Fruit fly (Drosophila melanogaster) whole organism, embryonic: ENCODE measurements around the gene vari.

Experiments used
- B-H2 ChIP-seq: fragments of 200-800 bp; sonication (Bioruptor generic); optimal IDR thresholded peaks from 2 replicates; lab custom pipeline; 2018; ENCODE audit warnings: missing biosample characterization, mild to moderate bottlenecking, missing genetic modification characterization
- BEAF-32 ChIP-seq: fragments of 200-800 bp; sonication (Bioruptor generic); optimal IDR thresholded peaks from 3 replicates; lab custom pipeline; 2017; ENCODE audit warnings: missing biosample characterization, missing genetic modification characterization, mild to moderate bottlenecking, moderate library complexity, missing genetic modification reagents
- Blimp-1 ChIP-seq: fragments of 200-800 bp; sonication (Bioruptor generic); optimal IDR thresholded peaks from 3 replicates; lab custom pipeline; 2018; ENCODE audit warnings: missing biosample characterization, missing genetic modification characterization, mild to moderate bottlenecking, moderate library complexity, missing genetic modification reagents
- CG10209 ChIP-seq: fragments of 200-800 bp; sonication (Bioruptor generic); optimal IDR thresholded peaks from 3 replicates; lab custom pipeline; 2017; ENCODE audit warnings: missing biosample characterization, mild to moderate bottlenecking, missing genetic modification characterization, missing genetic modification reagents
- CG11560 ChIP-seq: fragments of 200-800 bp; sonication (Bioruptor generic); IDR thresholded peaks from 3 replicates; pipeline ENCODE4 v1.3.6; 2022; ENCODE audit warnings: missing biosample characterization, missing genetic modification characterization
- CG11696 ChIP-seq: fragments of 200-800 bp; sonication (Bioruptor generic); IDR thresholded peaks from 2 replicates; pipeline ENCODE4 v1.3.6; 2022; ENCODE audit warnings: missing biosample characterization, missing genetic modification characterization
- CG11723 ChIP-seq: fragments of 200-800 bp; sonication (Bioruptor generic); optimal IDR thresholded peaks from 2 replicates; lab custom pipeline; 2017; ENCODE audit warnings: missing biosample characterization, mild to moderate bottlenecking, missing genetic modification characterization
- CG13296 ChIP-seq: fragments of 200-800 bp; sonication (Bioruptor generic); optimal IDR thresholded peaks from 3 replicates; lab custom pipeline; 2018; ENCODE audit warnings: missing biosample characterization, mild to moderate bottlenecking, missing genetic modification characterization
- CG13775 ChIP-seq: fragments of 200-800 bp; sonication (Bioruptor generic); optimal IDR thresholded peaks from 3 replicates; lab custom pipeline; 2017; ENCODE audit warnings: missing biosample characterization, mild to moderate bottlenecking, missing genetic modification characterization
- CG15269 ChIP-seq: fragments of 200-800 bp; sonication (Bioruptor generic); optimal IDR thresholded peaks from 2 replicates; lab custom pipeline; 2018; ENCODE audit warnings: missing biosample characterization, mild to moderate bottlenecking, missing genetic modification characterization, moderate library complexity
- CG1529 ChIP-seq: fragments of 200-800 bp; sonication (Bioruptor generic); optimal IDR thresholded peaks from 3 replicates; lab custom pipeline; 2018; ENCODE audit warnings: missing biosample characterization, missing genetic modification characterization
- CG1603 ChIP-seq: fragments of 200-800 bp; sonication (Bioruptor generic); optimal IDR thresholded peaks from 2 replicates; lab custom pipeline; 2019; ENCODE audit warnings: missing biosample characterization, mild to moderate bottlenecking, missing genetic modification characterization, moderate library complexity
- CG2712 ChIP-seq: fragments of 200-800 bp; optimal IDR thresholded peaks from 3 replicates; lab custom pipeline; 2019; ENCODE audit warnings: missing biosample characterization, mild to moderate bottlenecking, missing genetic modification characterization, moderate library complexity
- CG31365 ChIP-seq: fragments of 200-800 bp; sonication (Bioruptor generic); optimal IDR thresholded peaks from 2 replicates; lab custom pipeline; 2018; ENCODE audit warnings: missing biosample characterization, mild to moderate bottlenecking, missing genetic modification characterization
- CG32532 ChIP-seq: fragments of 200-800 bp; sonication (Bioruptor generic); IDR thresholded peaks from 2 replicates; pipeline ENCODE4 v1.3.6; 2022; ENCODE audit warnings: missing biosample characterization, missing genetic modification characterization
- CG3281 ChIP-seq: fragments of 200-800 bp; sonication (Bioruptor generic); optimal IDR thresholded peaks from 3 replicates; lab custom pipeline; 2017; ENCODE audit warnings: missing biosample characterization, mild to moderate bottlenecking, missing genetic modification characterization
- CG4424 ChIP-seq: fragments of 200-800 bp; sonication (Bioruptor generic); optimal IDR thresholded peaks from 3 replicates; lab custom pipeline; 2016; ENCODE audit warnings: missing biosample characterization, missing genetic modification characterization
- CG6254 ChIP-seq: fragments of 200-800 bp; sonication (Bioruptor generic); optimal IDR thresholded peaks from 3 replicates; lab custom pipeline; 2017; ENCODE audit warnings: mild to moderate bottlenecking, missing biosample characterization, missing genetic modification reagents, missing genetic modification characterization
- CG9215 ChIP-seq: fragments of 200-800 bp; sonication (Bioruptor generic); IDR thresholded peaks from 2 replicates; pipeline ENCODE4 v1.3.6; 2022; ENCODE audit warnings: missing biosample characterization, missing genetic modification characterization
- CHES-1-like ChIP-seq: fragments of 200-800 bp; sonication (Bioruptor generic); optimal IDR thresholded peaks from 2 replicates; lab custom pipeline; 2016; ENCODE audit warnings: missing biosample characterization, missing genetic modification characterization
- CTCF ChIP-seq: fragments of 200-800 bp; sonication (Bioruptor generic); optimal IDR thresholded peaks from 2 replicates; lab custom pipeline; 2017; ENCODE audit warnings: missing biosample characterization, mild to moderate bottlenecking, missing genetic modification characterization, moderate library complexity
- Chrac-16 ChIP-seq: fragments of 200-800 bp; sonication (Bioruptor generic); optimal IDR thresholded peaks from 3 replicates; lab custom pipeline; 2016; ENCODE audit warnings: missing biosample characterization, missing genetic modification characterization
- CoRest ChIP-seq: fragments of 200-800 bp; sonication (Bioruptor generic); optimal IDR thresholded peaks from 3 replicates; lab custom pipeline; 2018; ENCODE audit warnings: missing biosample characterization, mild to moderate bottlenecking, missing genetic modification characterization, moderate library complexity
- Deaf1 ChIP-seq: fragments of 200-800 bp; optimal IDR thresholded peaks from 3 replicates; lab custom pipeline; 2019; ENCODE audit warnings: missing biosample characterization, mild to moderate bottlenecking, missing genetic modification characterization, moderate library complexity
- Dref ChIP-seq: fragments of 200-800 bp; sonication (Bioruptor generic); IDR thresholded peaks from 2 replicates; pipeline ENCODE4 v1.3.6; 2022; ENCODE audit warnings: missing biosample characterization, missing genetic modification characterization
- Ets97D ChIP-seq: fragments of 200-800 bp; sonication (Bioruptor generic); optimal IDR thresholded peaks from 3 replicates; lab custom pipeline; 2016; ENCODE audit warnings: missing biosample characterization, missing genetic modification characterization
- Gsc ChIP-seq: fragments of 200-800 bp; sonication (Bioruptor generic); IDR thresholded peaks from 2 replicates; pipeline ENCODE4 v1.3.6; 2022; ENCODE audit warnings: missing biosample characterization, missing genetic modification characterization
- Gug ChIP-seq: fragments of 200-800 bp; sonication (Bioruptor generic); IDR thresholded peaks from 4 replicates; pipeline ENCODE4 v1.3.6; 2022; ENCODE audit warnings: missing biosample characterization, missing genetic modification characterization
- H2.0 ChIP-seq: fragments of 200-800 bp; sonication (Bioruptor generic); IDR thresholded peaks from 2 replicates; pipeline ENCODE4 v1.3.6; 2022; ENCODE audit warnings: missing biosample characterization, missing genetic modification characterization
- HHEX ChIP-seq: fragments of 200-800 bp; sonication (Bioruptor generic); optimal IDR thresholded peaks from 3 replicates; lab custom pipeline; 2017; ENCODE audit warnings: missing biosample characterization, mild to moderate bottlenecking, missing genetic modification characterization, missing genetic modification reagents
- Lpt ChIP-seq: fragments of >200 bp; optimal IDR thresholded peaks from 2 replicates; lab custom pipeline; 2018; ENCODE audit warnings: missing biosample characterization, missing genetic modification characterization
- Mad ChIP-seq: fragments of 200-800 bp; sonication (Bioruptor generic); optimal IDR thresholded peaks from 2 replicates; lab custom pipeline; 2016; ENCODE audit warnings: missing biosample characterization, missing genetic modification characterization
- Meics ChIP-seq: fragments of 200-800 bp; sonication (Bioruptor generic); optimal IDR thresholded peaks from 2 replicates; lab custom pipeline; 2017; ENCODE audit warnings: missing biosample characterization, mild to moderate bottlenecking, missing genetic modification characterization
- Mes4 ChIP-seq: fragments of 200-800 bp; sonication (Bioruptor generic); optimal IDR thresholded peaks from 2 replicates; lab custom pipeline; 2016; ENCODE audit warnings: missing biosample characterization, missing genetic modification characterization
- Poxn ChIP-seq: fragments of 200-800 bp; sonication (Bioruptor generic); IDR thresholded peaks from 2 replicates; pipeline ENCODE4 v1.3.6; 2022; ENCODE audit warnings: missing biosample characterization, missing genetic modification characterization
- Sry-δ ChIP-seq: fragments of 200-800 bp; sonication (Bioruptor generic); optimal IDR thresholded peaks from 2 replicates; lab custom pipeline; 2016; ENCODE audit warnings: missing biosample characterization, missing genetic modification characterization
- TFAM ChIP-seq: fragments of 200-800 bp; sonication (Bioruptor generic); optimal IDR thresholded peaks from 2 replicates; lab custom pipeline; 2017; ENCODE audit warnings: missing biosample characterization, missing genetic modification characterization, inconsistent platforms
- aop ChIP-seq: fragments of 200-800 bp; sonication (Bioruptor generic); IDR thresholded peaks from 2 replicates; pipeline ENCODE4 v1.3.6; 2022; ENCODE audit warnings: missing biosample characterization, missing genetic modification characterization
- ash1 ChIP-seq: fragments of 200-800 bp; sonication (Bioruptor generic); optimal IDR thresholded peaks from 2 replicates; lab custom pipeline; 2018; ENCODE audit warnings: missing biosample characterization, mild to moderate bottlenecking, missing genetic modification characterization
- caup ChIP-seq: fragments of 200-800 bp; sonication (Bioruptor generic); optimal IDR thresholded peaks from 3 replicates; lab custom pipeline; 2017; ENCODE audit warnings: missing biosample characterization, mild to moderate bottlenecking, missing genetic modification characterization, moderate library complexity; ENCODE audit not compliant: severe bottlenecking
- corto ChIP-seq: fragments of 200-800 bp; sonication (Bioruptor generic); optimal IDR thresholded peaks from 2 replicates; lab custom pipeline; 2016; ENCODE audit warnings: missing biosample characterization, mild to moderate bottlenecking, missing genetic modification characterization, moderate library complexity
- da ChIP-seq: fragments of 200-800 bp; sonication (Bioruptor generic); optimal IDR thresholded peaks from 2 replicates; lab custom pipeline; 2016; ENCODE audit warnings: missing biosample characterization, missing genetic modification characterization
- fd102C ChIP-seq: fragments of 200-800 bp; sonication (Bioruptor generic); optimal IDR thresholded peaks from 2 replicates; lab custom pipeline; 2018; ENCODE audit warnings: missing biosample characterization, mild to moderate bottlenecking, missing genetic modification characterization, moderate library complexity
- gcm ChIP-seq: fragments of 200-800 bp; sonication (Bioruptor generic); optimal IDR thresholded peaks from 2 replicates; lab custom pipeline; 2019; ENCODE audit warnings: missing biosample characterization, mild to moderate bottlenecking, missing genetic modification characterization, moderate library complexity
- lilli ChIP-seq: fragments of 200-800 bp; sonication (Bioruptor generic); optimal IDR thresholded peaks from 3 replicates; lab custom pipeline; 2016; ENCODE audit warnings: missing biosample characterization, missing genetic modification characterization
- luna ChIP-seq: fragments of 200-800 bp; sonication (Bioruptor generic); optimal IDR thresholded peaks from 2 replicates; lab custom pipeline; 2016; ENCODE audit warnings: missing biosample characterization, missing genetic modification characterization
- maf-S ChIP-seq: fragments of 200-800 bp; sonication (Bioruptor generic); optimal IDR thresholded peaks from 2 replicates; lab custom pipeline; 2016; ENCODE audit warnings: missing biosample characterization, missing genetic modification characterization
- otp ChIP-seq: fragments of 200-800 bp; sonication (Bioruptor generic); IDR thresholded peaks from 3 replicates; pipeline ENCODE4, ENCODE4 v1.3.6; 2022; ENCODE audit warnings: missing biosample characterization, missing genetic modification characterization
- phol ChIP-seq: fragments of 200-800 bp; sonication (Bioruptor generic); optimal IDR thresholded peaks from 3 replicates; lab custom pipeline; 2018; ENCODE audit warnings: missing biosample characterization, mild to moderate bottlenecking, missing genetic modification characterization, moderate library complexity
- repo ChIP-seq: fragments of 200-800 bp; sonication (Bioruptor generic); optimal IDR thresholded peaks from 2 replicates; lab custom pipeline; 2016; ENCODE audit warnings: missing biosample characterization, missing genetic modification characterization
- tgo ChIP-seq: fragments of 200-800 bp; sonication (Bioruptor generic); IDR thresholded peaks from 3 replicates; pipeline ENCODE4 v1.3.6; 2022; ENCODE audit warnings: missing biosample characterization, missing genetic modification characterization
- tio ChIP-seq: fragments of 200-800 bp; sonication (Bioruptor generic); optimal IDR thresholded peaks from 2 replicates; lab custom pipeline; 2017; ENCODE audit warnings: missing biosample characterization, missing genetic modification characterization, inconsistent platforms
- zfh1 ChIP-seq: fragments of 200-800 bp; sonication (Bioruptor generic); IDR thresholded peaks from 3 replicates; pipeline ENCODE4 v1.3.6; 2022; ENCODE audit warnings: missing biosample characterization, missing genetic modification characterization

The vari gene

DNA sequence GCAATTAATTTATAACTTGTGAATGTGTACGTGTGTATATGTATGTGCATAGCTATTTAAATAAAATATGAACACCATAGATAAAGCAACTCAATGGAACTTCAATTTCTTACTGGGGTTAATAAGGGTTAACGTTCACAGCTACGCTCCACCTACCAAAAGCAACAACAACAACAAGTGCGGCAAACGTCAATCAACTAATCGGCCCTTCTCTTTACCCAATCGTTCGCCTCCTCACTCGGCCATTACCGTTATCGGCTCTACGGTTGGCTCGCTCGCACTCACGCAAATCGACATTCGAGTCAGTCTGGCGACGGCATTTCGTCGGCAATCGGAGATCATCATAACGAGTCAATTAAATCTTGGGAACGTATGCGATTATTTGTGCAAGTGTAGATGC lies 13.8 kb downstream of the vari start (continued):
- no peak for TF ChIP-seq Mes4 (GFP tag; lab: Kevin White, UChicago)
- no peak for TF ChIP-seq H2.0 (GFP tag; lab: Robert Waterston, UW)
- TF ChIP-seq TFAM (GFP tag; lab: Kevin White, UChicago): no peak
- TF ChIP-seq CG3281: no peak
- no peak for TF ChIP-seq CG10209 (GFP tag; lab: Kevin White, UChicago)
- TF ChIP-seq BEAF-32 (GFP tag; lab: Kevin White, UChicago): no peak
- no peak for TF ChIP-seq lilli (GFP tag; lab: Kevin White, UChicago)
- peak; percentile 35 for TF ChIP-seq gcm
- no peak for TF ChIP-seq CG31365 (tag; lab: Kevin White, UChicago)
- no peak for TF ChIP-seq CG11723 (GFP tag; lab: Kevin White, UChicago)
- TF ChIP-seq luna (GFP tag; lab: Kevin White, UChicago): no peak
- TF ChIP-seq repo (GFP tag; lab: Kevin White, UChicago): no peak
- no peak for TF ChIP-seq otp
- no peak for TF ChIP-seq Dref (GFP tag; lab: Robert Waterston, UW)
- no peak for TF ChIP-seq Gug (GFP tag; lab: Robert Waterston, UW)
- TF ChIP-seq CG11560 (tag; lab: Robert Waterston, UW): no peak
- no peak for TF ChIP-seq tgo (GFP tag; lab: Robert Waterston, UW)
- TF ChIP-seq CG32532 (GFP tag; lab: Robert Waterston, UW): no peak
- TF ChIP-seq Gsc: no peak
- TF ChIP-seq CG1529 (GFP tag; lab: Kevin White, UChicago): no peak
- TF ChIP-seq HHEX (GFP tag; lab: Kevin White, UChicago): no peak
- no peak for TF ChIP-seq CG11696 (GFP tag; lab: Robert Waterston, UW)
- no peak for TF ChIP-seq Meics (GFP tag; lab: Kevin White, UChicago)
- no peak for TF ChIP-seq CG6254
- TF ChIP-seq B-H2 (GFP tag; lab: Kevin White, UChicago): no peak
- TF ChIP-seq maf-S (GFP tag; lab: Kevin White, UChicago): no peak
- TF ChIP-seq da: no peak
- no peak for TF ChIP-seq tio
- no peak for TF ChIP-seq caup (GFP tag; lab: Kevin White, UChicago)
- no peak for TF ChIP-seq CG2712 (tag; lab: Kevin White, UChicago)
- no peak for TF ChIP-seq Sry-δ (GFP tag; lab: Kevin White, UChicago)
- TF ChIP-seq aop (GFP tag; lab: Robert Waterston, UW): no peak
- TF ChIP-seq ash1: peak; percentile 81
- TF ChIP-seq CG1603 (tag; lab: Kevin White, UChicago): no peak
- no peak for TF ChIP-seq CTCF
- no peak for TF ChIP-seq corto (GFP tag; lab: Kevin White, UChicago)
- TF ChIP-seq Lpt (GFP tag; lab: Kevin White, UChicago): no peak
- no peak for TF ChIP-seq Mad
- no peak for TF ChIP-seq fd102C (GFP tag; lab: Kevin White, UChicago)
- no peak for TF ChIP-seq Blimp-1 (GFP tag; lab: Kevin White, UChicago)
- peak; percentile 87 for TF ChIP-seq Deaf1 (tag; lab: Kevin White, UChicago)
- no peak for TF ChIP-seq CG9215 (GFP tag; lab: Robert Waterston, UW)
- no peak for TF ChIP-seq CG4424 (GFP tag; lab: Kevin White, UChicago)
- no peak for TF ChIP-seq Poxn (GFP tag; lab: Robert Waterston, UW)
- TF ChIP-seq Ets97D: no peak
- TF ChIP-seq zfh1 (GFP tag; lab: Robert Waterston, UW): 0 out of 3 replicates have a peak, but pooled peaks have one; percentile 33
- peak; percentile 17 for TF ChIP-seq phol (tag; lab: Kevin White, UChicago)
- TF ChIP-seq CG13296: no peak
- no peak for TF ChIP-seq CG13775 (GFP tag; lab: Kevin White, UChicago)
- TF ChIP-seq CoRest (tag; lab: Kevin White, UChicago): peak; percentile 26
- TF ChIP-seq CHES-1-like (GFP tag; lab: Kevin White, UChicago): no peak
- TF ChIP-seq Chrac-16: no peak
- no peak for TF ChIP-seq CG15269
